Worm (Caenorhabditis elegans): ENCODE data around the gene T01C8.2.
A peak's percentile ranks its signal among the peaks of the same experiment; 100 is the strongest.

Gene T01C8.2

ce11 chrX:16773421-16773820, 12.8 kb upstream of the T01C8.2 start:
- TF ChIP-seq tbx-7 (tag; optimal IDR thresholded peaks at IDR 0.05) = no peak

ce11 chrX:16775335-16775835, 10.9 kb upstream of the T01C8.2 start:
- TF ChIP-seq elt-2 (tag; optimal IDR thresholded peaks at IDR 0.05) (peak; percentile 54), madf-2 (tag; optimal IDR thresholded peaks at IDR 0.05) (no peak)

ce11 chrX:16782797-16783259, 3.4 kb upstream of the T01C8.2 start, which contains the start of gene T01C8.3:
TSS of gene T01C8.3 (minus strand) at chrX:16783209.
- TF ChIP-seq pat-9 (tag; optimal IDR thresholded peaks at IDR 0.05) (no peak), unc-86 (tag; optimal IDR thresholded peaks at IDR 0.05) (no peak), madf-2 (tag; optimal IDR thresholded peaks at IDR 0.05) (no peak), sox-2 (GFP tag; IDR thresholded peaks at IDR 0.05) (no peak)

ce11 chrX:16784038-16784437, 2.2 kb upstream of the T01C8.2 start:
- TF ChIP-seq ceh-9 (tag; optimal IDR thresholded peaks at IDR 0.05) (no peak), C38D4.7 (GFP tag; optimal IDR thresholded peaks at IDR 0.05) (no peak), ahr-1 (tag; optimal IDR thresholded peaks at IDR 0.05) (no peak), npax-4 (tag; optimal IDR thresholded peaks at IDR 0.05) (no peak), T23F11.4 (GFP tag; optimal IDR thresholded peaks at IDR 0.05) (no peak), hlh-30 (tag; optimal IDR thresholded peaks at IDR 0.05; ENCODE audit: insufficient read depth) (no peak), unc-3 (GFP tag; conservative IDR thresholded peaks at IDR 0.05) (no peak), unc-3 (tag; optimal IDR thresholded peaks at IDR 0.05) (no peak), K09A11.1 (tag; optimal IDR thresholded peaks at IDR 0.05; ENCODE audit: insufficient read depth) (no peak), ref-2 (tag; optimal IDR thresholded peaks at IDR 0.05) (no peak), fkh-6 (tag; optimal IDR thresholded peaks at IDR 0.05) (no peak), dve-1 (tag; optimal IDR thresholded peaks at IDR 0.05) (no peak), hlh-15 (tag; optimal IDR thresholded peaks at IDR 0.05) (no peak), sox-4 (tag; optimal IDR thresholded peaks at IDR 0.05) (no peak)

ce11 chrX:16787152-16787551, 914 bp downstream of the T01C8.2 start:
- TF ChIP-seq K02D7.2 (tag; optimal IDR thresholded peaks at IDR 0.05) = no peak
- TF ChIP-seq dve-1 (tag; optimal IDR thresholded peaks at IDR 0.05) = no peak
- TF ChIP-seq tbx-7 (tag; optimal IDR thresholded peaks at IDR 0.05) = no peak
- no peak for TF ChIP-seq ceh-24 (tag; optimal IDR thresholded peaks at IDR 0.05)
- no peak for TF ChIP-seq unc-86 (tag; optimal IDR thresholded peaks at IDR 0.05)
- no peak for TF ChIP-seq lim-6 (tag; optimal IDR thresholded peaks at IDR 0.05)

- no peak for TF ChIP-seq T23F11.4 (GFP tag; optimal IDR thresholded peaks at IDR 0.05)
- TF ChIP-seq hlh-30 (tag; optimal IDR thresholded peaks at IDR 0.05; ENCODE audit: insufficient read depth) = no peak
These were observed 6.5 kb downstream of the T01C8.2 start, which contains the start of gene got-1.2 for ce11 chrX:16792700-16793176. TSS of gene got-1.2 (minus strand) at chrX:16793126.

- TF ChIP-seq Y22D7AL.16 (tag; optimal IDR thresholded peaks at IDR 0.05) (no peak), ahr-1 (tag; optimal IDR thresholded peaks at IDR 0.05) (no peak), elt-4 (tag; optimal IDR thresholded peaks at IDR 0.05) (no peak), F13H6.1 (tag; optimal IDR thresholded peaks at IDR 0.05) (no peak), sdc-2 (tag; optimal IDR thresholded peaks at IDR 0.05) (no peak), pqm-1 (tag; optimal IDR thresholded peaks at IDR 0.05) (no peak), sox-2 (GFP tag; IDR thresholded peaks at IDR 0.05) (no peak), fax-1 (tag; optimal IDR thresholded peaks at IDR 0.05) (no peak), C08G9.2 (tag; optimal IDR thresholded peaks at IDR 0.05) (no peak), ceh-30 (tag; optimal IDR thresholded peaks at IDR 0.05) (no peak), nhr-11 (tag; optimal IDR thresholded peaks at IDR 0.05) (no peak), unc-3 (GFP tag; conservative IDR thresholded peaks at IDR 0.05) (no peak), unc-3 (tag; optimal IDR thresholded peaks at IDR 0.05) (no peak)
These were observed 7.2 kb downstream of the T01C8.2 start for ce11 chrX:16793470-16793869.

Data from whole organism, late embryonic.